Fruit fly (Drosophila melanogaster) whole organism, embryonic: ENCODE data around the gene CG9737.

Source experiments
- CG11560 ChIP-seq: fragments of 200-800 bp; sonication (Bioruptor generic); IDR thresholded peaks from 3 replicates; pipeline ENCODE4 v1.3.6; 2022; ENCODE audit warnings: missing biosample characterization, missing genetic modification characterization
- CG13424 ChIP-seq: fragments of 200-800 bp; sonication (Bioruptor generic); optimal IDR thresholded peaks from 2 replicates; lab custom pipeline; 2019; ENCODE audit warnings: missing biosample characterization, mild to moderate bottlenecking, missing genetic modification characterization, moderate library complexity
- CG14050 ChIP-seq: fragments of 200-800 bp; sonication (Bioruptor generic); IDR thresholded peaks from 3 replicates; pipeline ENCODE4 v1.3.6; 2022; ENCODE audit warnings: missing biosample characterization, missing genetic modification characterization
- CG16779 ChIP-seq: fragments of 200-800 bp; sonication (Bioruptor generic); IDR thresholded peaks from 2 replicates; pipeline ENCODE4 v1.3.6; 2022; ENCODE audit warnings: missing biosample characterization, missing genetic modification characterization
- CG2202 ChIP-seq: fragments of 200-800 bp; sonication (Bioruptor generic); optimal IDR thresholded peaks from 2 replicates; lab custom pipeline; 2018; ENCODE audit warnings: missing biosample characterization, mild to moderate bottlenecking, missing genetic modification characterization
- Dad ChIP-seq: fragments of 200-800 bp; sonication (Bioruptor generic); optimal IDR thresholded peaks from 3 replicates; lab custom pipeline; 2016; ENCODE audit warnings: missing biosample characterization, missing genetic modification characterization
- Dip3 ChIP-seq: fragments of 200-800 bp; sonication (Bioruptor generic); optimal IDR thresholded peaks from 3 replicates; lab custom pipeline; 2016; ENCODE audit warnings: missing biosample characterization, missing genetic modification characterization
- br ChIP-seq: fragments of >200 bp; optimal IDR thresholded peaks from 2 replicates; lab custom pipeline; 2017
- fd64A ChIP-seq: fragments of 200-800 bp; sonication (Bioruptor generic); optimal IDR thresholded peaks from 3 replicates; lab custom pipeline; 2018; ENCODE audit warnings: missing biosample characterization, mild to moderate bottlenecking, missing genetic modification characterization
- grau ChIP-seq: fragments of 200-800 bp; optimal IDR thresholded peaks from 3 replicates; lab custom pipeline; 2019; ENCODE audit warnings: missing biosample characterization, mild to moderate bottlenecking, missing genetic modification characterization, moderate library complexity
- prd ChIP-seq, 3 experiments: fragments of >200 bp in 2 of 3; fragments of 200-800 bp in 1 of 3; sonication (Bioruptor generic) in 1 of 3; optimal IDR thresholded peaks in 2 of 3; IDR thresholded peaks in 1 of 3; 2 replicates in 2 of 3; 3 replicates in 1 of 3; pipeline versions ENCODE4 v1.3.6 to Lab custom; 2017 to 2022; ENCODE audit warnings: missing biosample characterization in 1 of 3, missing genetic modification characterization in 1 of 3
- zen ChIP-seq: fragments of 200-800 bp; sonication (Bioruptor generic); optimal IDR thresholded peaks from 3 replicates; lab custom pipeline; 2018; ENCODE audit warnings: missing biosample characterization, mild to moderate bottlenecking, missing genetic modification characterization, moderate library complexity

- TF ChIP-seq grau (tag; lab: Kevin White, UChicago) = no peak
- TF ChIP-seq fd64A = no peak
- no peak for TF ChIP-seq Dip3 (GFP tag; lab: Kevin White, UChicago)
- TF ChIP-seq CG14050 (GFP tag; lab: Robert Waterston, UW) = no peak
- no peak for TF ChIP-seq CG2202 (tag; lab: Kevin White, UChicago)
- TF ChIP-seq Dad (GFP tag; lab: Kevin White, UChicago) = no peak
- no peak for TF ChIP-seq CG11560 (tag; lab: Robert Waterston, UW)
- no peak for TF ChIP-seq br (lab: Kevin White, UChicago)
- TF ChIP-seq prd (optimal IDR thresholded peaks at IDR 0.05; lab: Kevin White, UChicago) = no peak
- TF ChIP-seq prd (GFP tag; IDR thresholded peaks at IDR 0.05; lab: Robert Waterston, UW) = no peak
- no peak for TF ChIP-seq CG16779 (GFP tag; lab: Robert Waterston, UW)
- TF ChIP-seq CG13424 (tag; lab: Kevin White, UChicago) = no peak
- TF ChIP-seq zen (tag; lab: Kevin White, UChicago) = no peak
Observed at dm6 chr3R:30213697-30214096, 29.4 kb downstream of the CG9737 start, which contains the start of gene CecB.
